Comparison of ENCODE assay signal across 5 worm cellular contexts in genomic region chrX:5150389-5150788, ce11.
TF ChIP-seq lines count a peak whose summit lies in the region.

TSS of gene dpy-8 (minus strand) at chrX:5150476.

TF ChIP-seq in whole organism, L1 larva, 84 proteins besides CTCF, POLR2A, EP300 and RAD21:
- TF ChIP-seq blmp-1 (tag; optimal IDR thresholded peaks at IDR 0.05; lab: Kevin White, UChicago): peak; percentile 100
- no peak for TF ChIP-seq nhr-85 (tag; lab: Kevin White, UChicago)

TF ChIP-seq in whole organism, L2 larva, 48 proteins besides CTCF, POLR2A, EP300 and RAD21:
- TF ChIP-seq ztf-4 (tag; optimal IDR thresholded peaks at IDR 0.05; lab: Kevin White, UChicago) (no peak), mbf-1 (tag; optimal IDR thresholded peaks at IDR 0.05; lab: Kevin White, UChicago) (no peak), gmeb-1 (tag; optimal IDR thresholded peaks at IDR 0.05; lab: Kevin White, UChicago) (no peak), unc-62 (GFP tag; optimal IDR thresholded peaks at IDR 0.05; lab: Kevin White, UChicago) (no peak), blmp-1 (tag; optimal IDR thresholded peaks at IDR 0.05; lab: Kevin White, UChicago; ENCODE audit: insufficient read depth) (peak; percentile 73), nhr-6 (tag; optimal IDR thresholded peaks at IDR 0.05; lab: Kevin White, UChicago) (no peak), snpc-4 (tag; optimal IDR thresholded peaks at IDR 0.05; lab: Kevin White, UChicago) (no peak), lsy-2 (tag; optimal IDR thresholded peaks at IDR 0.05; lab: Kevin White, UChicago) (no peak), lin-39 (tag; optimal IDR thresholded peaks at IDR 0.05; lab: Kevin White, UChicago) (no peak), elt-1 (tag; optimal IDR thresholded peaks at IDR 0.05; lab: Kevin White, UChicago) (no peak), crh-2 (tag; optimal IDR thresholded peaks at IDR 0.05; lab: Kevin White, UChicago) (no peak), nhr-23 (tag; optimal IDR thresholded peaks at IDR 0.05; lab: Kevin White, UChicago) (no peak), nhr-21 (tag; optimal IDR thresholded peaks at IDR 0.05; lab: Kevin White, UChicago) (peak; percentile 27), skn-1 (tag; optimal IDR thresholded peaks at IDR 0.05; lab: Kevin White, UChicago) (no peak), mab-5 (tag; optimal IDR thresholded peaks at IDR 0.05; lab: Kevin White, UChicago) (no peak)

TF ChIP-seq in whole organism, L3 larva, 47 proteins besides CTCF, POLR2A, EP300 and RAD21:
- TF ChIP-seq R02D3.7 (tag; optimal IDR thresholded peaks at IDR 0.05; lab: Kevin White, UChicago) (no peak), nhr-23 (tag; optimal IDR thresholded peaks at IDR 0.05; lab: Kevin White, UChicago) (peak; percentile 84)

TF ChIP-seq in whole organism, L4 larva, 104 proteins besides CTCF, POLR2A, EP300 and RAD21:
- TF ChIP-seq nhr-10 (tag; optimal IDR thresholded peaks at IDR 0.05; lab: Kevin White, UChicago) (no peak), hlh-30 (tag; optimal IDR thresholded peaks at IDR 0.05; lab: Kevin White, UChicago; ENCODE audit: insufficient read depth) (peak; percentile 21), nhr-28 (tag; optimal IDR thresholded peaks at IDR 0.05; lab: Kevin White, UChicago) (peak; percentile 39)

TF ChIP-seq in whole organism, mixed stage, embryonic, 35 proteins besides CTCF, POLR2A, EP300 and RAD21:
- TF ChIP-seq sem-2 (GFP tag; optimal IDR thresholded peaks at IDR 0.05; lab: Kevin White, UChicago): no peak
- peak; percentile 63 for TF ChIP-seq blmp-1 (tag; optimal IDR thresholded peaks at IDR 0.05; lab: Kevin White, UChicago)

Comparison
In these comparisons a context has a peak if more than half of its experiments do, and no peak if none do; other contexts are left out.
1. Of the 29 proteins assayed by ChIP-seq in both whole organism, L4 larva and whole organism, L1 larva: peak only in whole organism, L4 larva: nhr-28; only in whole organism, L1 larva: none; in both: none; in neither: 28.